Worm (Caenorhabditis elegans) whole organism, young adult: ENCODE results near the gene F59F3.6.

Experiments used
- F22D6.2 ChIP-seq: sonication (generic microtip); optimal IDR thresholded peaks from 2 replicates; lab custom pipeline; 2016; ENCODE audit warnings: mild to moderate bottlenecking, missing genetic modification characterization, missing compliant biosample characterization
- aptf-3 ChIP-seq: fragments of 200-800 bp; sonication (Bioruptor generic); IDR thresholded peaks from 2 replicates; pipeline ENCODE4 v1.3.6; 2022; ENCODE audit warnings: missing genetic modification characterization, missing compliant biosample characterization
- lin-54 ChIP-seq: fragments of 200-800 bp; sonication (Bioruptor generic); optimal IDR thresholded peaks from 2 replicates; lab custom pipeline; 2018; ENCODE audit warnings: mild to moderate bottlenecking, missing genetic modification characterization, missing compliant biosample characterization
- snpc-3.4 ChIP-seq: sonication (generic microtip); optimal IDR thresholded peaks from 2 replicates; lab custom pipeline; 2017; ENCODE audit warnings: missing genetic modification characterization, mild to moderate bottlenecking, missing compliant biosample characterization, antibody characterized with exemption, moderate library complexity, missing genotype, missing genetic modification reagents
- unc-62 ChIP-seq: fragments of 150-350 bp; optimal IDR thresholded peaks from 2 replicates; lab custom pipeline; 2014; ENCODE audit warnings: missing biosample characterization, missing genetic modification reagents, missing genetic modification characterization

- TF ChIP-seq aptf-3 (no peak), unc-62 (GFP tag; lab: Kevin White, UChicago) (no peak), snpc-3.4 (tag; lab: Kevin White, UChicago) (no peak), lin-54 (GFP tag; lab: Kevin White, UChicago) (no peak), F22D6.2 (no peak)
Measured at ce11 chrX:10971118-10971517, 28.0 kb downstream of the F59F3.6 start.
